Worm (Caenorhabditis elegans) whole organism, L4 larva: ENCODE measurements around the gene hlh-29.

Source experiments
- ama-1 ChIP-seq: fragments of 150-350 bp; optimal IDR thresholded peaks from 2 replicates; lab custom pipeline; 2014; ENCODE audit warnings: inconsistent platforms, mixed read lengths
- ceh-20 ChIP-seq: fragments of 200-800 bp; sonication (Bioruptor generic); IDR thresholded peaks from 2 replicates; pipeline ENCODE4 v1.3.6; 2022; ENCODE audit warnings: missing genetic modification reagents, missing genetic modification characterization, missing compliant biosample characterization
- gei-8 ChIP-seq: fragments of 200-800 bp; sonication (Bioruptor generic); optimal IDR thresholded peaks from 2 replicates; lab custom pipeline; 2018; ENCODE audit warnings: mild to moderate bottlenecking, missing genetic modification characterization, missing compliant biosample characterization
- lin-15B ChIP-seq: fragments of 150-350 bp; sonication (generic microtip); optimal IDR thresholded peaks from 3 replicates; lab custom pipeline; 2014; ENCODE audit warnings: missing biosample characterization, missing genetic modification characterization
- nhr-11 ChIP-seq: fragments of 150-350 bp; optimal IDR thresholded peaks from 2 replicates; lab custom pipeline; 2014; ENCODE audit warnings: missing biosample characterization, missing genetic modification characterization
- nhr-77 ChIP-seq: fragments of 150-350 bp; optimal IDR thresholded peaks from 2 replicates; lab custom pipeline; 2014; ENCODE audit warnings: missing biosample characterization, missing genetic modification characterization
- spr-1 ChIP-seq: sonication (generic microtip); optimal IDR thresholded peaks from 2 replicates; lab custom pipeline; 2016; ENCODE audit warnings: mild to moderate bottlenecking, missing genetic modification characterization, missing compliant biosample characterization
- zfp-2 ChIP-seq: sonication (generic microtip); optimal IDR thresholded peaks from 2 replicates; lab custom pipeline; 2016; ENCODE audit warnings: mild to moderate bottlenecking, missing genetic modification characterization, missing compliant biosample characterization

DNA sequence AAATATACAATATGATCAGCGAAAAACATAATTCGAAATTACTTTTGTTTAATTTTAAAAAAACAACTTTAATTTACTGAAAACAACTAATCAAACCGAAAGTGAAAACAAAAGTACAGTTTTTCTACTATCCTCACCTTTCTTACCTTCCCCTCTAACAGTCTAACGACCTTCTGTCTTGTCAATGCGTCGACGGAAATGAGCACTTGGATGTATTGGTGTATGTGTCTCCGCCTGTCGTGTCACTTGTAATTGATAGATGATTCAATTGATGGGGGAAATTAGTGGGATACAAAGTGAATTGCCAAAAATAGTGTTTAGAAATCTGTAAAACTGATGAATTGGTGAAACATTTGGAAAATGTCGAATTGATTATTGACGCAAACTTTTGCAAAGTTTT lies 15.0 kb upstream of the hlh-29 start, which contains the start of gene F31A3.5:
- TF ChIP-seq ama-1 (lab: Kevin White, UChicago) (no peak), gei-8 (GFP tag; lab: Kevin White, UChicago) (no peak), spr-1 (no peak), nhr-77 (tag; lab: Kevin White, UChicago) (no peak), nhr-11 (tag; lab: Kevin White, UChicago) (no peak), zfp-2 (tag; lab: Kevin White, UChicago) (no peak), lin-15B (tag; lab: Kevin White, UChicago) (no peak), ceh-20 (GFP tag; lab: Robert Waterston, UW) (no peak)
